Fruit fly (Drosophila melanogaster) whole organism, embryonic: ENCODE measurements around the gene CG2182.
A peak's percentile ranks its signal among the peaks of the same experiment; 100 is the strongest.

Experiments
- CG14667 ChIP-seq: fragments of 200-800 bp; sonication (Bioruptor generic); IDR thresholded peaks from 2 replicates; pipeline ENCODE4 v1.3.6; 2022; ENCODE audit warnings: missing biosample characterization, missing genetic modification characterization
- CG15514 ChIP-seq: fragments of 200-800 bp; sonication (Bioruptor generic); optimal IDR thresholded peaks from 3 replicates; lab custom pipeline; 2017; ENCODE audit warnings: missing biosample characterization, missing genetic modification characterization, mild to moderate bottlenecking, moderate library complexity, missing genetic modification reagents
- CG1602 ChIP-seq: fragments of 200-800 bp; sonication (Bioruptor generic); optimal IDR thresholded peaks from 3 replicates; lab custom pipeline; 2016; ENCODE audit warnings: missing biosample characterization, missing genetic modification characterization
- CG18476 ChIP-seq: fragments of 200-800 bp; sonication (Bioruptor generic); optimal IDR thresholded peaks from 2 replicates; lab custom pipeline; 2016; ENCODE audit warnings: missing biosample characterization, mild to moderate bottlenecking, missing genetic modification characterization
- CG2712 ChIP-seq: fragments of 200-800 bp; optimal IDR thresholded peaks from 3 replicates; lab custom pipeline; 2019; ENCODE audit warnings: missing biosample characterization, mild to moderate bottlenecking, missing genetic modification characterization, moderate library complexity
- CG31224 ChIP-seq: fragments of 200-800 bp; sonication (Bioruptor generic); IDR thresholded peaks from 2 replicates; pipeline ENCODE4 v1.3.6; 2022; ENCODE audit warnings: missing biosample characterization, missing genetic modification characterization
- CG32767 ChIP-seq: fragments of 200-800 bp; sonication (Bioruptor generic); IDR thresholded peaks from 2 replicates; pipeline ENCODE4 v1.3.6; 2022; ENCODE audit warnings: missing biosample characterization, missing genetic modification characterization
- CG33557 ChIP-seq: fragments of 200-800 bp; sonication (Bioruptor generic); optimal IDR thresholded peaks from 2 replicates; lab custom pipeline; 2019; ENCODE audit warnings: missing biosample characterization, mild to moderate bottlenecking, missing genetic modification characterization, moderate library complexity
- CG4707 ChIP-seq: fragments of 200-800 bp; sonication (Bioruptor generic); optimal IDR thresholded peaks from 2 replicates; lab custom pipeline; 2018; ENCODE audit warnings: missing biosample characterization, mild to moderate bottlenecking, missing genetic modification characterization, moderate library complexity
- CG4730 ChIP-seq: fragments of 200-800 bp; sonication (Bioruptor generic); IDR thresholded peaks from 2 replicates; pipeline ENCODE4 v1.3.6; 2022; ENCODE audit warnings: missing biosample characterization, missing genetic modification characterization
- CG4854 ChIP-seq: fragments of 200-800 bp; sonication (Bioruptor generic); optimal IDR thresholded peaks from 2 replicates; lab custom pipeline; 2016; ENCODE audit warnings: missing biosample characterization, missing genetic modification characterization, inconsistent platforms
- CG5953 ChIP-seq: fragments of 200-800 bp; sonication (Bioruptor generic); IDR thresholded peaks from 2 replicates; pipeline ENCODE4 v1.3.6; 2022; ENCODE audit warnings: missing biosample characterization, missing genetic modification characterization
- CG7357 ChIP-seq: fragments of 200-800 bp; sonication (Bioruptor generic); IDR thresholded peaks from 3 replicates; pipeline ENCODE4 v1.3.6; 2022; ENCODE audit warnings: missing biosample characterization, missing genetic modification characterization
- CG7987 ChIP-seq: fragments of 200-800 bp; sonication (Bioruptor generic); optimal IDR thresholded peaks from 2 replicates; lab custom pipeline; 2018; ENCODE audit warnings: missing biosample characterization, mild to moderate bottlenecking, missing genetic modification characterization, moderate library complexity
- CG9727 ChIP-seq: fragments of 200-800 bp; sonication (Bioruptor generic); optimal IDR thresholded peaks from 3 replicates; lab custom pipeline; 2017; ENCODE audit warnings: missing biosample characterization, mild to moderate bottlenecking, missing genetic modification characterization
- CTCF ChIP-seq: fragments of 200-800 bp; sonication (Bioruptor generic); optimal IDR thresholded peaks from 2 replicates; lab custom pipeline; 2017; ENCODE audit warnings: missing biosample characterization, mild to moderate bottlenecking, missing genetic modification characterization, moderate library complexity
- CrebB ChIP-seq: fragments of 200-800 bp; sonication (Bioruptor generic); optimal IDR thresholded peaks from 3 replicates; lab custom pipeline; 2018; ENCODE audit warnings: missing biosample characterization, mild to moderate bottlenecking, missing genetic modification characterization
- Dad ChIP-seq: fragments of 200-800 bp; sonication (Bioruptor generic); optimal IDR thresholded peaks from 3 replicates; lab custom pipeline; 2016; ENCODE audit warnings: missing biosample characterization, missing genetic modification characterization
- Dbx ChIP-seq: fragments of 200-800 bp; sonication (Bioruptor generic); IDR thresholded peaks from 3 replicates; pipeline ENCODE4 v1.3.6; 2022; ENCODE audit warnings: missing biosample characterization, missing genetic modification characterization
- Doc2 ChIP-seq: fragments of 200-800 bp; sonication (Bioruptor generic); IDR thresholded peaks from 2 replicates; pipeline ENCODE4 v1.3.6; 2022; ENCODE audit warnings: missing biosample characterization, missing genetic modification characterization
- Eip74EF ChIP-seq, 2 experiments: fragments of 200-800 bp in 1 of 2; fragments of >200 bp in 1 of 2; sonication (Bioruptor generic) in 1 of 2; optimal IDR thresholded peaks; 2 replicates each; lab custom pipeline; 2017 to 2019; ENCODE audit warnings: missing biosample characterization in 2 of 2, missing genetic modification characterization in 2 of 2, mild to moderate bottlenecking in 1 of 2, moderate library complexity in 1 of 2
- Hmr ChIP-seq: fragments of 200-800 bp; sonication (Bioruptor generic); optimal IDR thresholded peaks from 3 replicates; lab custom pipeline; 2017; ENCODE audit warnings: mild to moderate bottlenecking, missing biosample characterization, missing genetic modification reagents, missing genetic modification characterization
- Hr39 ChIP-seq: fragments of >200 bp; optimal IDR thresholded peaks from 2 replicates; lab custom pipeline; 2017
- Hsf ChIP-seq: fragments of 200-800 bp; sonication (Bioruptor generic); optimal IDR thresholded peaks from 3 replicates; lab custom pipeline; 2016; ENCODE audit warnings: missing biosample characterization, missing genetic modification characterization
- Mes4 ChIP-seq: fragments of 200-800 bp; sonication (Bioruptor generic); optimal IDR thresholded peaks from 2 replicates; lab custom pipeline; 2016; ENCODE audit warnings: missing biosample characterization, missing genetic modification characterization
- Nf-YC ChIP-seq: fragments of 200-800 bp; optimal IDR thresholded peaks from 3 replicates; lab custom pipeline; 2019; ENCODE audit warnings: missing biosample characterization, mild to moderate bottlenecking, missing genetic modification characterization, moderate library complexity
- Optix ChIP-seq: fragments of 200-800 bp; sonication (Bioruptor generic); IDR thresholded peaks from 3 replicates; pipeline ENCODE4 v1.3.6; 2022; ENCODE audit warnings: missing biosample characterization, missing genetic modification characterization
- Sox102F ChIP-seq: fragments of 200-800 bp; sonication (Bioruptor generic); optimal IDR thresholded peaks from 2 replicates; lab custom pipeline; 2018; ENCODE audit warnings: missing biosample characterization, mild to moderate bottlenecking, missing genetic modification characterization, moderate library complexity
- Usf ChIP-seq: fragments of 200-800 bp; sonication (Bioruptor generic); optimal IDR thresholded peaks from 2 replicates; lab custom pipeline; 2017; ENCODE audit warnings: missing genotype, missing biosample characterization, missing genetic modification characterization
- Xrp1 ChIP-seq: fragments of 200-800 bp; sonication (Bioruptor generic); IDR thresholded peaks from 2 replicates; pipeline ENCODE4 v1.3.6; 2022; ENCODE audit warnings: missing biosample characterization, missing genetic modification characterization
- abd-A ChIP-seq: fragments of 200-800 bp; sonication (Bioruptor generic); optimal IDR thresholded peaks from 3 replicates; lab custom pipeline; 2019; ENCODE audit warnings: missing biosample characterization, mild to moderate bottlenecking, missing genetic modification characterization, moderate library complexity
- ac ChIP-seq: fragments of 200-800 bp; sonication (Bioruptor generic); optimal IDR thresholded peaks from 3 replicates; lab custom pipeline; 2017; ENCODE audit warnings: missing biosample characterization, mild to moderate bottlenecking, missing genetic modification characterization
- ase ChIP-seq: fragments of 200-800 bp; sonication (Bioruptor generic); IDR thresholded peaks from 3 replicates; pipeline ENCODE4 v1.3.6; 2022; ENCODE audit warnings: missing biosample characterization, missing genetic modification characterization
- ash1 ChIP-seq: fragments of 200-800 bp; sonication (Bioruptor generic); optimal IDR thresholded peaks from 2 replicates; lab custom pipeline; 2018; ENCODE audit warnings: missing biosample characterization, mild to moderate bottlenecking, missing genetic modification characterization
- crp ChIP-seq, 2 experiments: fragments of 200-800 bp; sonication (Bioruptor generic); optimal IDR thresholded peaks; 2 replicates in 1 of 2; 3 replicates in 1 of 2; lab custom pipeline; 2017; ENCODE audit warnings: missing biosample characterization in 2 of 2, missing genetic modification characterization in 2 of 2, mild to moderate bottlenecking in 1 of 2, moderate library complexity in 1 of 2
- dmrt11E ChIP-seq: fragments of 200-800 bp; sonication (Bioruptor generic); optimal IDR thresholded peaks from 3 replicates; lab custom pipeline; 2018; ENCODE audit warnings: missing biosample characterization, mild to moderate bottlenecking, missing genetic modification characterization, moderate library complexity
- fd102C ChIP-seq: fragments of 200-800 bp; sonication (Bioruptor generic); optimal IDR thresholded peaks from 2 replicates; lab custom pipeline; 2018; ENCODE audit warnings: missing biosample characterization, mild to moderate bottlenecking, missing genetic modification characterization, moderate library complexity
- fd3F ChIP-seq: fragments of 200-800 bp; sonication (Bioruptor generic); optimal IDR thresholded peaks from 2 replicates; lab custom pipeline; 2018; ENCODE audit warnings: missing biosample characterization, mild to moderate bottlenecking, missing genetic modification characterization, moderate library complexity
- ftz-f1 ChIP-seq: fragments of 200-800 bp; sonication (Bioruptor generic); optimal IDR thresholded peaks from 2 replicates; lab custom pipeline; 2016; ENCODE audit warnings: missing biosample characterization, missing genetic modification characterization
- her ChIP-seq: fragments of 200-800 bp; sonication (Bioruptor generic); optimal IDR thresholded peaks from 2 replicates; lab custom pipeline; 2016; ENCODE audit warnings: missing biosample characterization, missing genetic modification characterization
- lmd ChIP-seq: fragments of 200-800 bp; sonication (Bioruptor generic); IDR thresholded peaks from 2 replicates; pipeline ENCODE4 v1.3.6; 2022; ENCODE audit warnings: missing biosample characterization, missing genetic modification characterization
- luna ChIP-seq: fragments of 200-800 bp; sonication (Bioruptor generic); optimal IDR thresholded peaks from 2 replicates; lab custom pipeline; 2016; ENCODE audit warnings: missing biosample characterization, missing genetic modification characterization
- nmo ChIP-seq: fragments of 200-800 bp; sonication (Bioruptor generic); optimal IDR thresholded peaks from 2 replicates; lab custom pipeline; 2018; ENCODE audit warnings: missing biosample characterization, mild to moderate bottlenecking, missing genetic modification characterization, moderate library complexity
- otp ChIP-seq: fragments of 200-800 bp; sonication (Bioruptor generic); IDR thresholded peaks from 3 replicates; pipeline ENCODE4, ENCODE4 v1.3.6; 2022; ENCODE audit warnings: missing biosample characterization, missing genetic modification characterization
- p53 ChIP-seq: fragments of 200-800 bp; sonication (Bioruptor generic); optimal IDR thresholded peaks from 2 replicates; lab custom pipeline; 2016; ENCODE audit warnings: missing biosample characterization, missing genetic modification characterization
- seq ChIP-seq: fragments of 200-800 bp; sonication (Bioruptor generic); IDR thresholded peaks from 2 replicates; pipeline ENCODE4 v1.3.6; 2022; ENCODE audit warnings: missing biosample characterization, missing genetic modification characterization
- sim ChIP-seq: fragments of 200-800 bp; sonication (Bioruptor generic); IDR thresholded peaks from 2 replicates; pipeline ENCODE4 v1.3.6; 2022; ENCODE audit warnings: missing biosample characterization, missing genetic modification characterization
- slbo ChIP-seq: fragments of 200-800 bp; sonication (Bioruptor generic); IDR thresholded peaks from 2 replicates; pipeline ENCODE4 v1.3.6; 2022; ENCODE audit warnings: missing biosample characterization, missing genetic modification characterization
- sqz ChIP-seq: fragments of 200-800 bp; sonication (Bioruptor generic); optimal IDR thresholded peaks from 3 replicates; lab custom pipeline; 2018; ENCODE audit warnings: missing biosample characterization, mild to moderate bottlenecking, missing genetic modification characterization
- usp ChIP-seq: fragments of >200 bp; optimal IDR thresholded peaks from 2 replicates; lab custom pipeline; 2017; ENCODE audit warnings: missing biosample characterization, missing genetic modification characterization
- zen2 ChIP-seq: fragments of 200-800 bp; sonication (Bioruptor generic); IDR thresholded peaks from 3 replicates; pipeline ENCODE4 v1.3.6; 2022; ENCODE audit warnings: missing biosample characterization, missing genetic modification characterization; ENCODE audit not compliant: partially characterized antibody

The CG2182 gene

DNA sequence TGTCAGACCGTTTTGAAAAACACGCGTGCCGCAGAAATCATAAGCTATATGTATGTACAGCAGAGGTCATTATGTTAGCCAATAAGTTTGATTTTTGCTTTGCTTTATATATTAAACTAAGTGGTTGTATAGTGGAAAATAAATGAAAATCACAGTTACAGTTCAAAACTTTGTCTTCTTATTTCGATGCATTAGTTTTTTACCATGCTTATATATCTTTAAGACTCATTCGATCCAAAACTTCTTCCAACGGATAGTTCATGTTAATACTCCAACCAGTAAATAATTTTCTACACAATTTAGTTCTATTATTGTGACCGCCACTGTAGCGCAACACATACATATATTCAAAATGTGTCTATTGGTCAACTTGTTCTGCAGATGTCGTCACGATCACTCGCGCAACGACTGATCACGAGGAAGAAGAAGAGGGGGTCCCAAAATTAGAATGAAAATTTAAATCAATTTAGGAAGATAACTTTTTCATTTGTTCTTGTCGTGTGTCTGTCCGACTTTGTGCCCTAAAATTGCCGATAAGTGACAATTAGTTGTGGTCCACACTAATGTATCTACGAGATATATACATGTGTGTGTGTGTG is 45.9 kb upstream of the CG2182 start (continued):
- TF ChIP-seq CG33557 (peak; percentile 34), her (no peak), ash1 (GFP tag; lab: Kevin White, UChicago) (no peak), otp (GFP tag; lab: Robert Waterston, UW) (no peak), Hsf (peak; percentile 54), Mes4 (GFP tag; lab: Kevin White, UChicago) (no peak), Usf (GFP tag; lab: Kevin White, UChicago) (peak; percentile 25), CG9727 (GFP tag; lab: Kevin White, UChicago) (peak; percentile 69), p53 (GFP tag; lab: Kevin White, UChicago) (no peak), CG14667 (GFP tag; lab: Robert Waterston, UW) (no peak), seq (GFP tag; lab: Robert Waterston, UW) (no peak), CG2712 (tag; lab: Kevin White, UChicago) (peak; percentile 86), zen2 (GFP tag; lab: Robert Waterston, UW) (no peak), CG4707 (no peak), CG1602 (GFP tag; lab: Kevin White, UChicago) (peak; percentile 38), CG4730 (GFP tag; lab: Robert Waterston, UW) (no peak), Xrp1 (peak; percentile 68; the same call in 1 of the 2 replicates), lmd (peak; percentile 73), Dbx (0 out of 3 replicates have a peak, but pooled peaks have one; percentile 42), CG7357 (GFP tag; lab: Robert Waterston, UW) (peak; percentile 38; the same call in 1 of the 3 replicates), abd-A (tag; lab: Kevin White, UChicago) (no peak), usp (no peak), ftz-f1 (GFP tag; lab: Kevin White, UChicago) (no peak), luna (no peak), dmrt11E (tag; lab: Kevin White, UChicago) (no peak), Doc2 (no peak), Hr39 (lab: Kevin White, UChicago) (no peak), Dad (GFP tag; lab: Kevin White, UChicago) (no peak), Optix (GFP tag; lab: Robert Waterston, UW) (no peak), Hmr (GFP tag; lab: Kevin White, UChicago) (peak; percentile 60), CG18476 (GFP tag; lab: Kevin White, UChicago) (peak; percentile 40), CG7987 (GFP tag; lab: Kevin White, UChicago) (peak; percentile 92), CrebB (tag; lab: Kevin White, UChicago) (no peak), fd102C (no peak), ac (GFP tag; lab: Kevin White, UChicago) (no peak), Nf-YC (no peak), slbo (GFP tag; lab: Robert Waterston, UW) (peak; percentile 22; the same call in 1 of the 2 replicates), nmo (GFP tag; lab: Kevin White, UChicago) (peak; percentile 84), Sox102F (GFP tag; lab: Kevin White, UChicago) (peak; percentile 71), CTCF (GFP tag; lab: Kevin White, UChicago) (no peak), crp (GFP tag; optimal IDR thresholded peaks at IDR 0.05; lab: Kevin White, UChicago) (no peak), fd3F (GFP tag; lab: Kevin White, UChicago) (peak; percentile 53), CG4854 (GFP tag; lab: Kevin White, UChicago) (no peak), CG32767 (GFP tag; lab: Robert Waterston, UW) (0 out of 2 replicates have a peak, but pooled peaks have one; percentile 42), sqz (GFP tag; lab: Kevin White, UChicago) (no peak), CG31224 (GFP tag; lab: Robert Waterston, UW) (no peak), CG5953 (GFP tag; lab: Robert Waterston, UW) (no peak), ase (GFP tag; lab: Robert Waterston, UW) (0 out of 3 replicates have a peak, but pooled peaks have one; percentile 40), sim (no peak), Eip74EF (GFP tag; optimal IDR thresholded peaks at IDR 0.05; lab: Kevin White, UChicago) (no peak), CG15514 (GFP tag; lab: Kevin White, UChicago) (no peak)
